Worm (Caenorhabditis elegans) whole organism, mixed stage, embryonic: Measurements from ENCODE around the gene srg-31.

Experiments used
- M03D4.4 ChIP-seq: sonication (generic microtip); optimal IDR thresholded peaks from 2 replicates; lab custom pipeline; 2017; ENCODE audit warnings: mild to moderate bottlenecking, missing genetic modification characterization, missing compliant biosample characterization
- bed-3 ChIP-seq: fragments of 200-800 bp; sonication (Bioruptor generic); optimal IDR thresholded peaks from 3 replicates; lab custom pipeline; 2018; ENCODE audit warnings: mild to moderate bottlenecking, missing genetic modification characterization, moderate library complexity, missing compliant biosample characterization
- blmp-1 ChIP-seq: fragments of 150-350 bp; optimal IDR thresholded peaks from 2 replicates; lab custom pipeline; 2014; ENCODE audit warnings: missing biosample characterization, missing genetic modification characterization
- ceh-39 ChIP-seq: fragments of 150-350 bp; optimal IDR thresholded peaks from 2 replicates; lab custom pipeline; 2014; ENCODE audit warnings: missing biosample characterization, missing genetic modification characterization
- ceh-43 ChIP-seq: fragments of 200-800 bp; sonication (Bioruptor generic); optimal IDR thresholded peaks from 2 replicates; lab custom pipeline; 2018; ENCODE audit warnings: mild to moderate bottlenecking, missing genetic modification characterization, moderate library complexity, missing compliant biosample characterization
- ceh-83 ChIP-seq: fragments of 200-800 bp; sonication (Bioruptor generic); optimal IDR thresholded peaks from 2 replicates; lab custom pipeline; 2018; ENCODE audit warnings: mild to moderate bottlenecking, missing genetic modification characterization, missing compliant biosample characterization
- cnd-1 ChIP-seq: fragments of 200-800 bp; sonication (Bioruptor generic); optimal IDR thresholded peaks from 2 replicates; lab custom pipeline; 2018; ENCODE audit warnings: mild to moderate bottlenecking, missing genetic modification characterization, missing compliant biosample characterization
- drap-1 ChIP-seq: fragments of 200-800 bp; sonication (Bioruptor generic); optimal IDR thresholded peaks from 3 replicates; lab custom pipeline; 2018; ENCODE audit warnings: mild to moderate bottlenecking, missing genetic modification characterization, missing compliant biosample characterization
- elt-1 ChIP-seq: sonication (generic microtip); optimal IDR thresholded peaks from 2 replicates; lab custom pipeline; 2017; ENCODE audit warnings: missing genetic modification characterization, mild to moderate bottlenecking, missing compliant biosample characterization, antibody characterized with exemption, moderate library complexity, borderline replicate concordance; ENCODE audit not compliant: insufficient read depth
- elt-3 ChIP-seq: fragments of 150-350 bp; optimal IDR thresholded peaks from 2 replicates; lab custom pipeline; 2014; ENCODE audit warnings: missing biosample characterization, missing genetic modification characterization
- flh-1 ChIP-seq: fragments of 200-800 bp; sonication (Bioruptor generic); optimal IDR thresholded peaks from 2 replicates; lab custom pipeline; 2018; ENCODE audit warnings: mild to moderate bottlenecking, missing genetic modification characterization, moderate library complexity, missing compliant biosample characterization
- ham-2 ChIP-seq: fragments of 200-800 bp; sonication (Bioruptor generic); optimal IDR thresholded peaks from 2 replicates; lab custom pipeline; 2018; ENCODE audit warnings: mild to moderate bottlenecking, missing genetic modification characterization, missing compliant biosample characterization
- hlh-1 ChIP-seq: fragments of 150-350 bp; optimal IDR thresholded peaks from 2 replicates; lab custom pipeline; 2014; ENCODE audit warnings: missing biosample characterization, missing genetic modification reagents, missing genetic modification characterization
- lin-32 ChIP-seq: fragments of 200-800 bp; sonication (Bioruptor generic); optimal IDR thresholded peaks from 2 replicates; lab custom pipeline; 2018; ENCODE audit warnings: mild to moderate bottlenecking, missing genetic modification characterization, missing compliant biosample characterization
- lsy-2 ChIP-seq: fragments of 150-350 bp; optimal IDR thresholded peaks from 2 replicates; lab custom pipeline; 2014; ENCODE audit warnings: missing biosample characterization, missing genetic modification characterization
- mab-5 ChIP-seq: fragments of 150-350 bp; optimal IDR thresholded peaks from 2 replicates; lab custom pipeline; 2014; ENCODE audit warnings: missing biosample characterization, missing genetic modification characterization
- mls-2 ChIP-seq: sonication (generic microtip); optimal IDR thresholded peaks from 2 replicates; lab custom pipeline; 2016; ENCODE audit warnings: mild to moderate bottlenecking, missing genetic modification characterization, moderate library complexity, missing compliant biosample characterization
- nhr-12 ChIP-seq: fragments of 150-350 bp; optimal IDR thresholded peaks from 2 replicates; lab custom pipeline; 2014; ENCODE audit warnings: missing biosample characterization, missing genetic modification characterization
- nhr-2 ChIP-seq: fragments of 150-350 bp; optimal IDR thresholded peaks from 2 replicates; lab custom pipeline; 2014; ENCODE audit warnings: missing biosample characterization, missing genetic modification characterization
- nhr-237 ChIP-seq: fragments of 150-350 bp; optimal IDR thresholded peaks from 2 replicates; lab custom pipeline; 2014; ENCODE audit warnings: missing biosample characterization, missing genetic modification characterization
- nhr-76 ChIP-seq: sonication (generic microtip); optimal IDR thresholded peaks from 2 replicates; lab custom pipeline; 2017; ENCODE audit warnings: missing biosample characterization, missing genetic modification characterization
- pha-4 ChIP-seq: fragments of 150-350 bp; optimal IDR thresholded peaks from 2 replicates; lab custom pipeline; 2018; ENCODE audit warnings: missing biosample characterization, missing genetic modification reagents, missing genetic modification characterization
- snpc-4 ChIP-seq: fragments of 150-350 bp; optimal IDR thresholded peaks from 2 replicates; lab custom pipeline; 2014; ENCODE audit warnings: missing biosample characterization, missing genetic modification characterization
- sptf-1 ChIP-seq: sonication (generic microtip); optimal IDR thresholded peaks from 2 replicates; lab custom pipeline; 2017; ENCODE audit warnings: mild to moderate bottlenecking, missing genetic modification characterization, moderate library complexity, missing compliant biosample characterization
- tbx-8 ChIP-seq: fragments of 200-800 bp; sonication (Bioruptor generic); optimal IDR thresholded peaks from 2 replicates; lab custom pipeline; 2018; ENCODE audit warnings: mild to moderate bottlenecking, missing genetic modification characterization, moderate library complexity, missing compliant biosample characterization
- unc-120 ChIP-seq: sonication (generic microtip); optimal IDR thresholded peaks from 2 replicates; lab custom pipeline; 2017; ENCODE audit warnings: missing genetic modification characterization, missing compliant biosample characterization; ENCODE audit not compliant: poor library complexity, severe bottlenecking
- unc-39 ChIP-seq: fragments of 150-350 bp; optimal IDR thresholded peaks from 2 replicates; lab custom pipeline; 2014; ENCODE audit warnings: missing biosample characterization, missing genetic modification characterization
- unc-62 ChIP-seq: fragments of 150-350 bp; optimal IDR thresholded peaks from 2 replicates; lab custom pipeline; 2014; ENCODE audit warnings: missing biosample characterization, missing genetic modification reagents, missing genetic modification characterization
- ztf-11 ChIP-seq: fragments of 150-350 bp; optimal IDR thresholded peaks from 2 replicates; lab custom pipeline; 2014; ENCODE audit warnings: missing biosample characterization, missing genetic modification characterization

The srg-31 gene

ce11 chrV:6971567-6971966 lies 17.9 kb upstream of the srg-31 start, which contains the start of gene srx-59:
srx-59 (plus strand) TSS chrV:6971867.
- TF ChIP-seq ceh-83 (GFP tag; lab: Kevin White, UChicago) (no peak), pha-4 (tag; lab: Kevin White, UChicago) (no peak), unc-39 (tag; lab: Kevin White, UChicago) (no peak), nhr-12 (tag; lab: Kevin White, UChicago) (no peak), elt-1 (no peak), drap-1 (GFP tag; lab: Kevin White, UChicago) (no peak), unc-62 (GFP tag; lab: Kevin White, UChicago) (no peak), ceh-43 (GFP tag; lab: Kevin White, UChicago) (no peak), unc-120 (tag; lab: Kevin White, UChicago) (no peak), M03D4.4 (tag; lab: Kevin White, UChicago) (no peak), nhr-2 (tag; lab: Kevin White, UChicago) (no peak), sptf-1 (no peak), flh-1 (no peak), snpc-4 (tag; lab: Kevin White, UChicago) (no peak), lin-32 (no peak), blmp-1 (tag; lab: Kevin White, UChicago) (no peak), hlh-1 (tag; lab: Kevin White, UChicago) (no peak)

- TF ChIP-seq ham-2 (peak; percentile 91), mls-2 (no peak), lsy-2 (no peak), elt-1 (peak; percentile 80), unc-62 (GFP tag; lab: Kevin White, UChicago) (peak; percentile 61)
Measured at ce11 chrV:6969950-6970532, 16.3 kb upstream of the srg-31 start, which contains the start of gene ptr-15. ptr-15 (minus strand) TSS chrV:6970000.

ce11 chrV:6956237-6956636 lies 2.5 kb upstream of the srg-31 start, which contains the start of gene mec-1:
mec-1 (plus strand) TSS chrV:6956537.
- TF ChIP-seq nhr-12 (tag; lab: Kevin White, UChicago) = no peak
- no peak for TF ChIP-seq unc-120 (tag; lab: Kevin White, UChicago)
- TF ChIP-seq cnd-1 (tag; lab: Kevin White, UChicago) = no peak
- no peak for TF ChIP-seq snpc-4 (tag; lab: Kevin White, UChicago)
- no peak for TF ChIP-seq M03D4.4 (tag; lab: Kevin White, UChicago)
- no peak for TF ChIP-seq tbx-8 (GFP tag; lab: Kevin White, UChicago)
- no peak for TF ChIP-seq unc-62 (GFP tag; lab: Kevin White, UChicago)
- no peak for TF ChIP-seq unc-39 (tag; lab: Kevin White, UChicago)
- TF ChIP-seq ceh-43 (GFP tag; lab: Kevin White, UChicago) = no peak
- TF ChIP-seq sptf-1 = no peak
- TF ChIP-seq mls-2 = no peak
- no peak for TF ChIP-seq nhr-237 (tag; lab: Kevin White, UChicago)
- TF ChIP-seq bed-3 = no peak
- TF ChIP-seq ceh-39 (tag; lab: Kevin White, UChicago) = no peak
- TF ChIP-seq nhr-2 (tag; lab: Kevin White, UChicago) = no peak
- no peak for TF ChIP-seq elt-1
- no peak for TF ChIP-seq pha-4 (tag; lab: Kevin White, UChicago)
- TF ChIP-seq lsy-2 = no peak
- TF ChIP-seq ceh-83 (GFP tag; lab: Kevin White, UChicago) = no peak
- TF ChIP-seq elt-3 (tag; lab: Kevin White, UChicago) = no peak
- TF ChIP-seq, all 35 proteins: peak for 0

- TF ChIP-seq bed-3 (no peak), unc-120 (tag; lab: Kevin White, UChicago) (no peak), ztf-11 (no peak)
Measured at ce11 chrV:6951306-6951705, 2.4 kb downstream of the srg-31 start, which contains the start of gene T07H8.11. T07H8.11 (minus strand) TSS chrV:6951406.

- no peak for TF ChIP-seq unc-39 (tag; lab: Kevin White, UChicago)
- no peak for TF ChIP-seq ham-2
- no peak for TF ChIP-seq nhr-76
- no peak for TF ChIP-seq mab-5 (tag; lab: Kevin White, UChicago)
- no peak for TF ChIP-seq M03D4.4 (tag; lab: Kevin White, UChicago)
- TF ChIP-seq, all 35 proteins: peak for 0
Measured at ce11 chrV:6949770-6950169, 3.9 kb downstream of the srg-31 start, which contains the start of gene Y57E12B.11. Y57E12B.11 (minus strand) TSS chrV:6949870.
